Fruit fly (Drosophila melanogaster) whole organism, embryonic: ENCODE results near the gene Osi16.

Experiments
- Abd-B ChIP-seq: fragments of 200-800 bp; sonication (Bioruptor generic); optimal IDR thresholded peaks from 2 replicates; lab custom pipeline; 2018; ENCODE audit warnings: missing biosample characterization, mild to moderate bottlenecking, missing genetic modification characterization, moderate library complexity
- CG10209 ChIP-seq: fragments of 200-800 bp; sonication (Bioruptor generic); optimal IDR thresholded peaks from 3 replicates; lab custom pipeline; 2017; ENCODE audit warnings: missing biosample characterization, mild to moderate bottlenecking, missing genetic modification characterization, missing genetic modification reagents
- CG1024 ChIP-seq: fragments of 200-800 bp; sonication (Bioruptor generic); IDR thresholded peaks from 2 replicates; pipeline ENCODE4 v1.3.6; 2022; ENCODE audit warnings: missing biosample characterization, missing genetic modification characterization
- CG10267 ChIP-seq: fragments of 200-800 bp; sonication (Bioruptor generic); optimal IDR thresholded peaks from 2 replicates; lab custom pipeline; 2018; ENCODE audit warnings: missing biosample characterization, mild to moderate bottlenecking, missing genetic modification characterization, moderate library complexity
- CG10366 ChIP-seq: fragments of 200-800 bp; sonication (Bioruptor generic); IDR thresholded peaks from 2 replicates; pipeline ENCODE4 v1.3.6; 2022; ENCODE audit warnings: missing biosample characterization, missing genetic modification characterization
- CG12104 ChIP-seq: fragments of 200-800 bp; sonication (Bioruptor generic); optimal IDR thresholded peaks from 3 replicates; lab custom pipeline; 2016; ENCODE audit warnings: missing biosample characterization, missing genetic modification characterization
- CG12659 ChIP-seq: fragments of 200-800 bp; sonication (Bioruptor generic); optimal IDR thresholded peaks from 3 replicates; lab custom pipeline; 2017; ENCODE audit warnings: mild to moderate bottlenecking, missing biosample characterization, missing genetic modification reagents, missing genetic modification characterization
- CG13287 ChIP-seq: fragments of 200-800 bp; sonication (Bioruptor generic); IDR thresholded peaks from 2 replicates; pipeline ENCODE4 v1.3.6; 2022; ENCODE audit warnings: missing biosample characterization, missing genetic modification characterization; ENCODE audit not compliant: partially characterized antibody
- CG16779 ChIP-seq: fragments of 200-800 bp; sonication (Bioruptor generic); IDR thresholded peaks from 2 replicates; pipeline ENCODE4 v1.3.6; 2022; ENCODE audit warnings: missing biosample characterization, missing genetic modification characterization
- CG17359 ChIP-seq: fragments of 200-800 bp; sonication (Bioruptor generic); optimal IDR thresholded peaks from 3 replicates; lab custom pipeline; 2018; ENCODE audit warnings: missing biosample characterization, mild to moderate bottlenecking, missing genetic modification characterization, moderate library complexity
- CG17829 ChIP-seq: fragments of 200-800 bp; optimal IDR thresholded peaks from 2 replicates; lab custom pipeline; 2019; ENCODE audit warnings: missing biosample characterization, mild to moderate bottlenecking, missing genetic modification characterization, moderate library complexity
- CG2678 ChIP-seq: fragments of 200-800 bp; sonication (Bioruptor generic); optimal IDR thresholded peaks from 3 replicates; lab custom pipeline; 2019; ENCODE audit warnings: missing biosample characterization, mild to moderate bottlenecking, missing genetic modification characterization, moderate library complexity
- CG30431 ChIP-seq: fragments of 200-800 bp; sonication (Bioruptor generic); optimal IDR thresholded peaks from 2 replicates; lab custom pipeline; 2017; ENCODE audit warnings: missing biosample characterization, missing genetic modification characterization
- CG33213 ChIP-seq: fragments of 200-800 bp; sonication (Bioruptor generic); optimal IDR thresholded peaks from 3 replicates; lab custom pipeline; 2016; ENCODE audit warnings: missing biosample characterization, missing genetic modification characterization
- CG3847 ChIP-seq: fragments of 200-800 bp; sonication (Bioruptor generic); IDR thresholded peaks from 2 replicates; pipeline ENCODE4 v1.3.6; 2022; ENCODE audit warnings: missing biosample characterization, missing genetic modification characterization
- CG3995 ChIP-seq: fragments of 200-800 bp; sonication (Bioruptor generic); optimal IDR thresholded peaks from 3 replicates; lab custom pipeline; 2016; ENCODE audit warnings: missing biosample characterization, missing genetic modification characterization
- CG4617 ChIP-seq: fragments of 200-800 bp; sonication (Bioruptor generic); optimal IDR thresholded peaks from 3 replicates; lab custom pipeline; 2016; ENCODE audit warnings: missing biosample characterization, missing genetic modification characterization, borderline replicate concordance
- CG6254 ChIP-seq: fragments of 200-800 bp; sonication (Bioruptor generic); optimal IDR thresholded peaks from 3 replicates; lab custom pipeline; 2017; ENCODE audit warnings: mild to moderate bottlenecking, missing biosample characterization, missing genetic modification reagents, missing genetic modification characterization
- CG7786 ChIP-seq: fragments of 200-800 bp; sonication (Bioruptor generic); optimal IDR thresholded peaks from 2 replicates; lab custom pipeline; 2016; ENCODE audit warnings: missing biosample characterization, missing genetic modification characterization
- CG8359 ChIP-seq: fragments of 200-800 bp; sonication (Bioruptor generic); optimal IDR thresholded peaks from 2 replicates; lab custom pipeline; 2017; ENCODE audit warnings: missing biosample characterization, mild to moderate bottlenecking, missing genetic modification characterization, borderline replicate concordance
- CG9215 ChIP-seq: fragments of 200-800 bp; sonication (Bioruptor generic); IDR thresholded peaks from 2 replicates; pipeline ENCODE4 v1.3.6; 2022; ENCODE audit warnings: missing biosample characterization, missing genetic modification characterization
- CG9437 ChIP-seq: fragments of 200-800 bp; sonication (Bioruptor generic); optimal IDR thresholded peaks from 2 replicates; lab custom pipeline; 2018; ENCODE audit warnings: missing biosample characterization, mild to moderate bottlenecking, missing genetic modification characterization
- CG9797 ChIP-seq: fragments of 200-800 bp; sonication (Bioruptor generic); optimal IDR thresholded peaks from 3 replicates; lab custom pipeline; 2018; ENCODE audit warnings: missing biosample characterization, mild to moderate bottlenecking, missing genetic modification characterization
- CG9932 ChIP-seq: fragments of 200-800 bp; sonication (Bioruptor generic); IDR thresholded peaks from 2 replicates; pipeline ENCODE4 v1.3.6; 2022; ENCODE audit warnings: missing biosample characterization, missing genetic modification characterization
- CTCF ChIP-seq: fragments of 200-800 bp; sonication (Bioruptor generic); optimal IDR thresholded peaks from 2 replicates; lab custom pipeline; 2017; ENCODE audit warnings: missing biosample characterization, mild to moderate bottlenecking, missing genetic modification characterization, moderate library complexity
- D ChIP-seq, 2 experiments: fragments of 200-800 bp in 1 of 2; fragments of >200 bp in 1 of 2; sonication (Bioruptor generic) in 1 of 2; optimal IDR thresholded peaks; 2 replicates in 1 of 2; 3 replicates in 1 of 2; lab custom pipeline; 2017; ENCODE audit warnings: mild to moderate bottlenecking in 1 of 2, missing biosample characterization in 1 of 2, missing genetic modification characterization in 1 of 2, missing genetic modification reagents in 1 of 2
- Dll ChIP-seq: fragments of 200-800 bp; sonication (Bioruptor generic); IDR thresholded peaks from 4 replicates; pipeline ENCODE4 v1.3.6; 2022; ENCODE audit warnings: missing biosample characterization, missing genetic modification characterization; ENCODE audit not compliant: partially characterized antibody
- Doc3 ChIP-seq: fragments of 200-800 bp; sonication (Bioruptor generic); IDR thresholded peaks from 3 replicates; pipeline ENCODE4 v1.3.6; 2022; ENCODE audit warnings: missing biosample characterization, missing genetic modification characterization; ENCODE audit not compliant: partially characterized antibody
- Ets97D ChIP-seq: fragments of 200-800 bp; sonication (Bioruptor generic); optimal IDR thresholded peaks from 3 replicates; lab custom pipeline; 2016; ENCODE audit warnings: missing biosample characterization, missing genetic modification characterization
- MESR4 ChIP-seq: fragments of 200-800 bp; sonication (Bioruptor generic); optimal IDR thresholded peaks from 2 replicates; lab custom pipeline; 2018; ENCODE audit warnings: missing biosample characterization, mild to moderate bottlenecking, missing genetic modification characterization, moderate library complexity
- Med ChIP-seq: fragments of 200-800 bp; sonication (Bioruptor generic); peaks from one replicate; lab custom pipeline; 2016; ENCODE audit warnings: missing biosample characterization, missing genetic modification characterization, mild to moderate bottlenecking, inconsistent platforms, moderate library complexity
- Neu2 ChIP-seq: fragments of 200-800 bp; sonication (Bioruptor generic); optimal IDR thresholded peaks from 3 replicates; lab custom pipeline; 2016; ENCODE audit warnings: missing biosample characterization, missing genetic modification characterization, borderline replicate concordance
- Scr ChIP-seq: fragments of 200-800 bp; sonication (Bioruptor generic); IDR thresholded peaks from 2 replicates; pipeline ENCODE4 v1.3.6; 2022; ENCODE audit warnings: missing biosample characterization, missing genetic modification characterization; ENCODE audit not compliant: partially characterized antibody
- Sox102F ChIP-seq: fragments of 200-800 bp; sonication (Bioruptor generic); optimal IDR thresholded peaks from 2 replicates; lab custom pipeline; 2018; ENCODE audit warnings: missing biosample characterization, mild to moderate bottlenecking, missing genetic modification characterization, moderate library complexity
- Sry-δ ChIP-seq: fragments of 200-800 bp; sonication (Bioruptor generic); optimal IDR thresholded peaks from 2 replicates; lab custom pipeline; 2016; ENCODE audit warnings: missing biosample characterization, missing genetic modification characterization
- Vsx1 ChIP-seq: fragments of 200-800 bp; sonication (Bioruptor generic); optimal IDR thresholded peaks from 2 replicates; lab custom pipeline; 2017; ENCODE audit warnings: missing biosample characterization, mild to moderate bottlenecking, missing genetic modification characterization, missing genetic modification reagents
- amos ChIP-seq: fragments of 200-800 bp; sonication (Bioruptor generic); IDR thresholded peaks from 2 replicates; pipeline ENCODE4 v1.3.6; 2022; ENCODE audit warnings: missing biosample characterization, missing genetic modification characterization; ENCODE audit not compliant: partially characterized antibody
- btn ChIP-seq: fragments of 200-800 bp; sonication (Bioruptor generic); optimal IDR thresholded peaks from 2 replicates; lab custom pipeline; 2016; ENCODE audit warnings: missing biosample characterization, missing genetic modification characterization
- crol ChIP-seq: fragments of 200-800 bp; sonication (Bioruptor generic); IDR thresholded peaks from 2 replicates; pipeline ENCODE4 v1.3.6; 2022; ENCODE audit warnings: missing biosample characterization, missing genetic modification characterization
- ewg ChIP-seq: fragments of 200-800 bp; sonication (Bioruptor generic); optimal IDR thresholded peaks from 3 replicates; lab custom pipeline; 2017; ENCODE audit warnings: mild to moderate bottlenecking, missing biosample characterization, missing genetic modification reagents, missing genetic modification characterization
- eyg ChIP-seq: fragments of 200-800 bp; sonication (Bioruptor generic); optimal IDR thresholded peaks from 3 replicates; lab custom pipeline; 2016; ENCODE audit warnings: missing biosample characterization, missing genetic modification characterization
- gce ChIP-seq: fragments of 200-800 bp; sonication (Bioruptor generic); IDR thresholded peaks from 3 replicates; pipeline ENCODE4 v1.3.6; 2022; ENCODE audit warnings: missing biosample characterization, missing genetic modification characterization
- grau ChIP-seq: fragments of 200-800 bp; optimal IDR thresholded peaks from 3 replicates; lab custom pipeline; 2019; ENCODE audit warnings: missing biosample characterization, mild to moderate bottlenecking, missing genetic modification characterization, moderate library complexity
- grn ChIP-seq: fragments of 200-800 bp; sonication (Bioruptor generic); optimal IDR thresholded peaks from 3 replicates; lab custom pipeline; 2017; ENCODE audit warnings: missing biosample characterization, missing genetic modification characterization
- hb ChIP-seq: fragments of 200-800 bp; sonication (Bioruptor generic); IDR thresholded peaks from 3 replicates; pipeline ENCODE4 v1.3.6; 2022; ENCODE audit warnings: missing biosample characterization, missing genetic modification characterization; ENCODE audit not compliant: partially characterized antibody
- inv ChIP-seq: fragments of 200-800 bp; sonication (Bioruptor generic); IDR thresholded peaks from 2 replicates; pipeline ENCODE4 v1.3.6; 2022; ENCODE audit warnings: missing biosample characterization, missing genetic modification characterization; ENCODE audit not compliant: partially characterized antibody
- lmd ChIP-seq: fragments of 200-800 bp; sonication (Bioruptor generic); IDR thresholded peaks from 2 replicates; pipeline ENCODE4 v1.3.6; 2022; ENCODE audit warnings: missing biosample characterization, missing genetic modification characterization
- mam ChIP-seq: fragments of 200-800 bp; sonication (Bioruptor generic); optimal IDR thresholded peaks from 3 replicates; lab custom pipeline; 2016; ENCODE audit warnings: missing biosample characterization, missing genetic modification characterization
- tll ChIP-seq, 2 experiments: fragments of 200-800 bp in 1 of 2; fragments of >200 bp in 1 of 2; sonication (Bioruptor generic) in 1 of 2; optimal IDR thresholded peaks; 2 replicates each; lab custom pipeline; 2017 to 2019; ENCODE audit warnings: missing biosample characterization in 2 of 2, missing genetic modification characterization in 2 of 2, mild to moderate bottlenecking in 1 of 2, moderate library complexity in 1 of 2
- tna ChIP-seq: fragments of 200-800 bp; sonication (Bioruptor generic); IDR thresholded peaks from 2 replicates; pipeline ENCODE4 v1.3.6; 2022; ENCODE audit warnings: missing biosample characterization, missing genetic modification characterization; ENCODE audit not compliant: partially characterized antibody
- vnd ChIP-seq: fragments of 200-800 bp; sonication (Bioruptor generic); IDR thresholded peaks from 3 replicates; pipeline ENCODE4 v1.3.6; 2022; ENCODE audit warnings: missing biosample characterization, missing genetic modification characterization; ENCODE audit not compliant: partially characterized antibody

Osi16 gene

DNA sequence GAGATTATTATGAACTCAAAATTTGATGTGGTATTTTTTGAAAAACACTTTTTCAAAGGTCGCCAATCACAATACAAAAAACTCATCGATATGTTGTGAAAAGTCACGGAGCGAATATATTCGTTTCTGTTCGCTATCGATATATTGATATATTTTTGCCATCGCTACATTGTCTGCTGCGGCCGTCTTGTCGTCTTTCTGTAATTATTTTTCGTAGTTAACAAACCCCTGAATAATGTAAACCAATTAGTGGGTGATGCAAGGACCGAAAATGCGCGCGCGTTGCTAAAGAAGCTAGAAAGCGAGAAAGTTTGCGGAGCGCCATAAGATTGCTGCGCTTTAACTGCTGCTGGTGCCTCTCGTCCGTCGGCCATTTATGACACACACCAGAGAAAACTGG is 45.7 kb downstream of the Osi16 start, which contains the start of gene Pak (continued):
- TF ChIP-seq CG1024 = no peak
- peak; percentile 91 for TF ChIP-seq Doc3
- TF ChIP-seq CG10267 (tag; lab: Kevin White, UChicago) = peak; percentile 27
- TF ChIP-seq CG10209 = no peak
- peak; percentile 97 for TF ChIP-seq Sry-δ
- peak; percentile 59 for TF ChIP-seq Med (GFP tag; lab: Kevin White, UChicago)
- TF ChIP-seq tna (GFP tag; lab: Robert Waterston, UW) = peak; percentile 93
- peak; percentile 87 for TF ChIP-seq hb (GFP tag; lab: Robert Waterston, UW)
- TF ChIP-seq MESR4 (GFP tag; lab: Kevin White, UChicago) = peak; percentile 85
- no peak for TF ChIP-seq CG17359 (tag; lab: Kevin White, UChicago)
- no peak for TF ChIP-seq lmd (GFP tag; lab: Robert Waterston, UW)
- peak in 1 of 2 experiments; percentile 36 for TF ChIP-seq tll (GFP tag; optimal IDR thresholded peaks at IDR 0.05; lab: Kevin White, UChicago)
- peak; percentile 98 for TF ChIP-seq CG3995 (GFP tag; lab: Kevin White, UChicago)
- TF ChIP-seq btn (GFP tag; lab: Kevin White, UChicago) = no peak
- TF ChIP-seq Ets97D = peak; percentile 58
- TF ChIP-seq amos (GFP tag; lab: Robert Waterston, UW) = peak; percentile 97
- no peak for TF ChIP-seq CG7786 (GFP tag; lab: Kevin White, UChicago)
- no peak for TF ChIP-seq Vsx1 (GFP tag; lab: Kevin White, UChicago)
- TF ChIP-seq Scr (GFP tag; lab: Robert Waterston, UW) = peak; percentile 93
- TF ChIP-seq eyg = peak; percentile 33
- TF ChIP-seq CG12659 (GFP tag; lab: Kevin White, UChicago) = peak; percentile 62
- TF ChIP-seq CG13287 = peak; percentile 95
- TF ChIP-seq CG10366 (GFP tag; lab: Robert Waterston, UW) = no peak
- TF ChIP-seq vnd = peak; percentile 95
- peak; percentile 95 for TF ChIP-seq CG4617 (GFP tag; lab: Kevin White, UChicago)
- peak; percentile 46; the same call in 1 of the 2 replicates for TF ChIP-seq CG9932
- no peak for TF ChIP-seq CG9215 (GFP tag; lab: Robert Waterston, UW)
- TF ChIP-seq CG2678 (tag; lab: Kevin White, UChicago) = no peak
- no peak for TF ChIP-seq D (optimal IDR thresholded peaks at IDR 0.05; lab: Kevin White, UChicago)
- no peak for TF ChIP-seq D (GFP tag; optimal IDR thresholded peaks at IDR 0.05; lab: Kevin White, UChicago)
- TF ChIP-seq CG17829 = no peak
- peak; percentile 12 for TF ChIP-seq Abd-B (GFP tag; lab: Kevin White, UChicago)
- TF ChIP-seq CG3847 (GFP tag; lab: Robert Waterston, UW) = 0 out of 2 replicates have a peak, but pooled peaks have one; percentile 12
- TF ChIP-seq CTCF (GFP tag; lab: Kevin White, UChicago) = peak; percentile 15
- TF ChIP-seq CG9797 = no peak
- peak; percentile 94 for TF ChIP-seq Dll (GFP tag; lab: Robert Waterston, UW)
- TF ChIP-seq CG33213 = peak; percentile 45
- peak; percentile 92 for TF ChIP-seq inv (GFP tag; lab: Robert Waterston, UW)
- TF ChIP-seq CG30431 (GFP tag; lab: Kevin White, UChicago) = no peak
- TF ChIP-seq, all 482 proteins: peak for 88

DNA sequence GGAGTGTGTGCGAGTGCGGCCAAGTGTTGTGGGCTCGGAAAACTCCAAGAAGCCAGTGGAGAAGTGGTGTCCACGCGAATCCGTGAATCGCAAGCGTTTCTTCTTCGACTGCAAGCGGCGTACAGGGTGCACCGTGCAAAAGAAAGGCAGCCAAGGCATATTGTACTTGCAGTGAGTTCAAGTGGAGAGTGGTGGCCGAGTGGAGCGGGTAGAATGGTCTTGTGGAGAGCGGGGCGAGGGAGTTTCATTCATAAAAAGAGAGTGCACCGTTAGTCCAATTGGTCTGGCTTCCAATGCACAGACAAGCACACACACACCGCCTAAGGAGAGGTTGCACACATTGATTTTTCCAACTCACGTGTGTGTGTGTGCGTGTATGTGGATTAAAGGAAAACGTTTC is 46.1 kb downstream of the Osi16 start:
- TF ChIP-seq CG8359 (GFP tag; lab: Kevin White, UChicago) (peak; percentile 43), Med (GFP tag; lab: Kevin White, UChicago) (peak; percentile 27), ewg (no peak), CG4617 (GFP tag; lab: Kevin White, UChicago) (peak; percentile 72), CG9437 (GFP tag; lab: Kevin White, UChicago) (peak; percentile 22), CG16779 (GFP tag; lab: Robert Waterston, UW) (0 out of 2 replicates have a peak, but pooled peaks have one; percentile 16), Sox102F (no peak), mam (no peak), gce (GFP tag; lab: Robert Waterston, UW) (no peak), CG6254 (GFP tag; lab: Kevin White, UChicago) (peak; percentile 100), grn (no peak), CG12104 (GFP tag; lab: Kevin White, UChicago) (no peak), Neu2 (GFP tag; lab: Kevin White, UChicago) (peak; percentile 39), crol (peak; percentile 61), grau (tag; lab: Kevin White, UChicago) (no peak)
